Worm (Caenorhabditis elegans) whole organism, L3 larva: ENCODE measurements around the gene flp-15.

ENCODE experiments used
- ceh-82 ChIP-seq: fragments of 150-350 bp; optimal IDR thresholded peaks from 2 replicates; lab custom pipeline; 2014; ENCODE audit warnings: missing biosample characterization, missing genetic modification characterization
- egl-27 ChIP-seq: sonication (generic microtip); optimal IDR thresholded peaks from 4 replicates; lab custom pipeline; 2017; ENCODE audit warnings: missing biosample characterization, missing genetic modification reagents, missing genetic modification characterization
- nhr-12 ChIP-seq: fragments of 150-350 bp; optimal IDR thresholded peaks from 2 replicates; lab custom pipeline; 2014; ENCODE audit warnings: missing biosample characterization, missing genetic modification characterization

DNA sequence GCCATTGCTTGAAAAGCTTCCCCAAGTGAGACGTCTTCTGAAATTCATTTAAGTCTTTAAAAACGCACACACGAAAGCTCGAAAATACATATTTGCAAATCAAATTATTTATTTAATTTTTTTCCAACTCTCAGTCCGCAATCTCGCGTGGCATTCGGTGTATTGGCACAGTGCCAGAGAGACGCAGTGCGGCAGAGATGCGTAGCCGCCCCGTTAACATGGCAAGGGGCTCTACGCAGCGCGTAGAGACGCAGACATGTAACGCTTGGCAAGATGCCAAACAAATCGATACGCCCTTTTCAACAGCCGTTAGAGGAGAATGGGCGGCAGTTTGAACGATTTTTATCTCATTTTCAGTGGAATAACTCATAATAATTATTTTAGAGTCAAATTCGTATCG, 24.1 kb downstream of the flp-15 start, which contains the start of the genes drr-2 and set-16:
- no peak for TF ChIP-seq nhr-12
- TF ChIP-seq ceh-82, result peak; percentile 95
- TF ChIP-seq egl-27 (tag; lab: Kevin White, UChicago), result peak; percentile 91
